Worm (Caenorhabditis elegans) whole organism, young adult: Measurements from ENCODE around the gene Y69H2.17.

ENCODE experiments used
- F49E8.2 ChIP-seq: sonication (generic microtip); optimal IDR thresholded peaks from 3 replicates; lab custom pipeline; 2017; ENCODE audit warnings: missing genetic modification characterization, mild to moderate bottlenecking, missing compliant biosample characterization, antibody characterized with exemption, moderate library complexity; ENCODE audit not compliant: insufficient read depth
- ama-1 ChIP-seq, 3 experiments: fragments of 150-350 bp in 1 of 3; sonication (generic microtip) in 2 of 3; optimal IDR thresholded peaks; 2 replicates each; lab custom pipeline; 2014 to 2018; ENCODE audit warnings: missing biosample characterization in 2 of 3, missing genetic modification characterization in 2 of 3, missing genetic modification reagents in 2 of 3

DNA sequence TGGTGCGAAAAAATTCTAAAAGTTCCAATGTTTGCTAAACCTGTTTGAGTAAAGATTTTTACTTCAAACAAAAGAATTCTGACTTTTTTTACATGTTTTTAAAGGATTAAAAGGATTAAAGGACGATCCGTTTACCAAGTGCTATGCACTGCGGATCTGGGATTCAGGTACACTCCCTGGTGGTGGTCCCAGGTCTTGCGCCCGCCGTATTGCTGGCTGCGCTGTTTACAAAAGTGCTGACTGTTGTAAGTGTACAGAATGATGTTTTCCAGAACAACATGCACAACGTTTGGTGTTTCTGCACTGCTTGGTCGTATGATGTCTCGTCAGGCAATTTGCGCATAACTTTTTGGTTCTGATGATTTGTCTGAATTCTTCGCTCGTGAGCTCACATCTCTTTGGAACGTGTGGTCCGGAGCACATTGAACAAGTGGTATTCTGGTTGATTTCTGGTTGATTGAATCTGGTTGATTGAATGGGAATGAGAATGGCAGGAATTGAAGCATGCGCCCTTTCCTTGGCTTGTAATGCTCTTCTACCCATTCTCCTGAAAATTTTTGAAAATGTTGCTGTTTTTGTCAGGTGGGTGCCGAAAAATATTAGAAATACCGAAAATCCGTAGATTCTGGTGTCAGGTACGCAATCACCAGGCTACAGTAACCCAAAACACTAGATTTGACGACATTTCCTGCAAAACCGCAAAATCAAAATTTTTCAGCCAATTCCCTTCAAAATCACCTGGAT is 20.8 kb downstream of the Y69H2.17 start:
- TF ChIP-seq ama-1 (optimal IDR thresholded peaks at IDR 0.05; lab: Kevin White, UChicago) (no peak), ama-1 (GFP tag; optimal IDR thresholded peaks at IDR 0.05; lab: Kevin White, UChicago) (no peak), F49E8.2 (tag; lab: Kevin White, UChicago) (no peak)
